Worm (Caenorhabditis elegans): Measurements from ENCODE around the gene C01G12.5.
A peak's percentile ranks its signal among the peaks of the same experiment; 100 is the strongest.

ce11 chrII:14619806-14620205 is 32.5 kb upstream of the C01G12.5 start:
- no peak for TF ChIP-seq ceh-16 (tag; optimal IDR thresholded peaks at IDR 0.05)
- no peak for TF ChIP-seq tbx-2 (tag; optimal IDR thresholded peaks at IDR 0.05)
- TF ChIP-seq pha-4 (tag; optimal IDR thresholded peaks at IDR 0.05), result no peak
- no peak for TF ChIP-seq skn-1 (tag; optimal IDR thresholded peaks at IDR 0.05)
- no peak for TF ChIP-seq nhr-237 (tag; optimal IDR thresholded peaks at IDR 0.05)
- TF ChIP-seq nhr-77 (tag; optimal IDR thresholded peaks at IDR 0.05), result no peak
- peak; percentile 74 for TF ChIP-seq nhr-43 (tag; optimal IDR thresholded peaks at IDR 0.05; ENCODE audit: poor library complexity, severe bottlenecking)
- TF ChIP-seq snpc-4 (tag; optimal IDR thresholded peaks at IDR 0.05), result no peak
- no peak for TF ChIP-seq nhr-11 (tag; optimal IDR thresholded peaks at IDR 0.05)
- no peak for TF ChIP-seq ztf-11 (tag; optimal IDR thresholded peaks at IDR 0.05)
- TF ChIP-seq nhr-76 (tag; optimal IDR thresholded peaks at IDR 0.05), result no peak
- no peak for TF ChIP-seq lin-15B (tag; optimal IDR thresholded peaks at IDR 0.05)
